Fruit fly (Drosophila melanogaster) whole organism, embryonic: ENCODE measurements around the gene CG7912.

ENCODE experiments used
- Awh ChIP-seq: fragments of 200-800 bp; sonication (Bioruptor generic); IDR thresholded peaks from 2 replicates; pipeline ENCODE4, ENCODE4 v1.3.6; 2022; ENCODE audit warnings: missing biosample characterization, missing genetic modification characterization
- Blimp-1 ChIP-seq: fragments of 200-800 bp; sonication (Bioruptor generic); optimal IDR thresholded peaks from 3 replicates; lab custom pipeline; 2018; ENCODE audit warnings: missing biosample characterization, missing genetic modification characterization, mild to moderate bottlenecking, moderate library complexity, missing genetic modification reagents
- CG10267 ChIP-seq: fragments of 200-800 bp; sonication (Bioruptor generic); optimal IDR thresholded peaks from 2 replicates; lab custom pipeline; 2018; ENCODE audit warnings: missing biosample characterization, mild to moderate bottlenecking, missing genetic modification characterization, moderate library complexity
- CG10366 ChIP-seq: fragments of 200-800 bp; sonication (Bioruptor generic); IDR thresholded peaks from 2 replicates; pipeline ENCODE4 v1.3.6; 2022; ENCODE audit warnings: missing biosample characterization, missing genetic modification characterization
- CG11398 ChIP-seq: fragments of 200-800 bp; sonication (Bioruptor generic); optimal IDR thresholded peaks from 2 replicates; lab custom pipeline; 2016; ENCODE audit warnings: missing biosample characterization, missing genetic modification characterization
- CG11560 ChIP-seq: fragments of 200-800 bp; sonication (Bioruptor generic); IDR thresholded peaks from 3 replicates; pipeline ENCODE4 v1.3.6; 2022; ENCODE audit warnings: missing biosample characterization, missing genetic modification characterization
- CG1233 ChIP-seq: fragments of 200-800 bp; sonication (Bioruptor generic); optimal IDR thresholded peaks from 4 replicates; lab custom pipeline; 2018; ENCODE audit warnings: missing biosample characterization, mild to moderate bottlenecking, missing genetic modification characterization
- CG12744 ChIP-seq: fragments of 200-800 bp; sonication (Bioruptor generic); optimal IDR thresholded peaks from 2 replicates; lab custom pipeline; 2016; ENCODE audit warnings: missing biosample characterization, missing genetic modification characterization
- CG13123 ChIP-seq: fragments of 200-800 bp; sonication (Bioruptor generic); optimal IDR thresholded peaks from 2 replicates; lab custom pipeline; 2016; ENCODE audit warnings: missing biosample characterization, missing genetic modification characterization
- CG18476 ChIP-seq: fragments of 200-800 bp; sonication (Bioruptor generic); optimal IDR thresholded peaks from 2 replicates; lab custom pipeline; 2016; ENCODE audit warnings: missing biosample characterization, mild to moderate bottlenecking, missing genetic modification characterization
- CG3163 ChIP-seq: fragments of 200-800 bp; sonication (Bioruptor generic); optimal IDR thresholded peaks from 3 replicates; lab custom pipeline; 2016; ENCODE audit warnings: missing biosample characterization, missing genetic modification characterization
- CG3726 ChIP-seq: fragments of 200-800 bp; sonication (Bioruptor generic); IDR thresholded peaks from 3 replicates; pipeline ENCODE4, ENCODE4 v1.3.6; 2022; ENCODE audit warnings: missing biosample characterization, missing genetic modification characterization
- CG4820 ChIP-seq: fragments of 200-800 bp; sonication (Bioruptor generic); optimal IDR thresholded peaks from 3 replicates; lab custom pipeline; 2016; ENCODE audit warnings: missing biosample characterization, missing genetic modification characterization
- CG5180 ChIP-seq: fragments of 200-800 bp; sonication (Bioruptor generic); optimal IDR thresholded peaks from 3 replicates; lab custom pipeline; 2017; ENCODE audit warnings: missing biosample characterization, missing genetic modification characterization, mild to moderate bottlenecking, moderate library complexity, missing genetic modification reagents
- CG7556 ChIP-seq: fragments of 200-800 bp; sonication (Bioruptor generic); optimal IDR thresholded peaks from 2 replicates; lab custom pipeline; 2017; ENCODE audit warnings: missing biosample characterization, mild to moderate bottlenecking, missing genetic modification characterization
- CG7786 ChIP-seq: fragments of 200-800 bp; sonication (Bioruptor generic); optimal IDR thresholded peaks from 2 replicates; lab custom pipeline; 2016; ENCODE audit warnings: missing biosample characterization, missing genetic modification characterization
- Chrac-16 ChIP-seq: fragments of 200-800 bp; sonication (Bioruptor generic); optimal IDR thresholded peaks from 3 replicates; lab custom pipeline; 2016; ENCODE audit warnings: missing biosample characterization, missing genetic modification characterization
- Elba2 ChIP-seq: fragments of 200-800 bp; sonication (Bioruptor generic); optimal IDR thresholded peaks from 3 replicates; lab custom pipeline; 2016; ENCODE audit warnings: missing biosample characterization, missing genetic modification characterization
- HLH3B ChIP-seq: fragments of 200-800 bp; sonication (Bioruptor generic); IDR thresholded peaks from 2 replicates; pipeline ENCODE4 v1.3.6; 2022; ENCODE audit warnings: missing biosample characterization, missing genetic modification characterization
- Hr39 ChIP-seq: fragments of >200 bp; optimal IDR thresholded peaks from 2 replicates; lab custom pipeline; 2017
- Kr ChIP-seq: fragments of 200-800 bp; sonication (Bioruptor generic); optimal IDR thresholded peaks from 2 replicates; lab custom pipeline; 2017; ENCODE audit warnings: missing biosample characterization, mild to moderate bottlenecking, missing genetic modification characterization
- Lim3 ChIP-seq: fragments of 200-800 bp; sonication (Bioruptor generic); IDR thresholded peaks from 2 replicates; pipeline ENCODE4 v1.3.6; 2022; ENCODE audit warnings: missing biosample characterization, missing genetic modification characterization
- MTF-1 ChIP-seq: fragments of 200-800 bp; sonication (Bioruptor generic); optimal IDR thresholded peaks from 2 replicates; lab custom pipeline; 2018; ENCODE audit warnings: missing biosample characterization, mild to moderate bottlenecking, missing genetic modification characterization, borderline replicate concordance
- Mes4 ChIP-seq: fragments of 200-800 bp; sonication (Bioruptor generic); optimal IDR thresholded peaks from 2 replicates; lab custom pipeline; 2016; ENCODE audit warnings: missing biosample characterization, missing genetic modification characterization
- NC2α ChIP-seq: fragments of 200-800 bp; sonication (Bioruptor generic); optimal IDR thresholded peaks from 2 replicates; lab custom pipeline; 2016; ENCODE audit warnings: missing biosample characterization, missing genetic modification characterization
- NC2β ChIP-seq: fragments of 200-800 bp; sonication (Bioruptor generic); optimal IDR thresholded peaks from 2 replicates; lab custom pipeline; 2016; ENCODE audit warnings: missing biosample characterization, missing genetic modification characterization
- Neu2 ChIP-seq: fragments of 200-800 bp; sonication (Bioruptor generic); optimal IDR thresholded peaks from 3 replicates; lab custom pipeline; 2016; ENCODE audit warnings: missing biosample characterization, missing genetic modification characterization, borderline replicate concordance
- Nf-YA ChIP-seq: fragments of 200-800 bp; sonication (Bioruptor generic); IDR thresholded peaks from 2 replicates; pipeline ENCODE4 v1.3.6; 2022; ENCODE audit warnings: missing biosample characterization, missing genetic modification characterization
- Poxn ChIP-seq: fragments of 200-800 bp; sonication (Bioruptor generic); IDR thresholded peaks from 2 replicates; pipeline ENCODE4 v1.3.6; 2022; ENCODE audit warnings: missing biosample characterization, missing genetic modification characterization
- Tbp ChIP-seq: fragments of >200 bp; optimal IDR thresholded peaks from 2 replicates; lab custom pipeline; 2018; ENCODE audit warnings: missing biosample characterization, missing genetic modification characterization
- cad ChIP-seq: fragments of >200 bp; optimal IDR thresholded peaks from 2 replicates; lab custom pipeline; 2017; ENCODE audit warnings: missing biosample characterization, missing genetic modification characterization
- caup ChIP-seq: fragments of 200-800 bp; sonication (Bioruptor generic); optimal IDR thresholded peaks from 3 replicates; lab custom pipeline; 2017; ENCODE audit warnings: missing biosample characterization, mild to moderate bottlenecking, missing genetic modification characterization, moderate library complexity; ENCODE audit not compliant: severe bottlenecking
- chif ChIP-seq, 2 experiments: fragments of 200-800 bp; sonication (Bioruptor generic); optimal IDR thresholded peaks; 3 replicates each; lab custom pipeline; 2016; ENCODE audit warnings: missing biosample characterization in 2 of 2, missing genetic modification characterization in 2 of 2
- corto ChIP-seq: fragments of 200-800 bp; sonication (Bioruptor generic); optimal IDR thresholded peaks from 2 replicates; lab custom pipeline; 2016; ENCODE audit warnings: missing biosample characterization, mild to moderate bottlenecking, missing genetic modification characterization, moderate library complexity
- ewg ChIP-seq: fragments of 200-800 bp; sonication (Bioruptor generic); optimal IDR thresholded peaks from 3 replicates; lab custom pipeline; 2017; ENCODE audit warnings: mild to moderate bottlenecking, missing biosample characterization, missing genetic modification reagents, missing genetic modification characterization
- gcm2 ChIP-seq: fragments of 200-800 bp; sonication (Bioruptor generic); optimal IDR thresholded peaks from 2 replicates; lab custom pipeline; 2016; ENCODE audit warnings: missing biosample characterization, missing genetic modification characterization
- hkb ChIP-seq, 2 experiments: fragments of 200-800 bp in 1 of 2; fragments of >200 bp in 1 of 2; sonication (Bioruptor generic) in 1 of 2; IDR thresholded peaks in 1 of 2; optimal IDR thresholded peaks in 1 of 2; 2 replicates each; pipeline versions ENCODE4 v1.3.6 to Lab custom; 2017 to 2022; ENCODE audit warnings: missing biosample characterization in 1 of 2, missing genetic modification characterization in 1 of 2
- lola ChIP-seq, 3 experiments: fragments of >200 bp in 2 of 3; fragments of 200-800 bp in 1 of 3; sonication (Bioruptor generic) in 1 of 3; optimal IDR thresholded peaks; 2 replicates each; lab custom pipeline; 2017 to 2019; ENCODE audit warnings: missing biosample characterization in 3 of 3, missing genetic modification characterization in 3 of 3, mild to moderate bottlenecking in 1 of 3, moderate library complexity in 1 of 3
- mld ChIP-seq: fragments of 200-800 bp; sonication (Bioruptor generic); IDR thresholded peaks from 3 replicates; pipeline ENCODE4 v1.3.6; 2022; ENCODE audit warnings: missing biosample characterization, missing genetic modification characterization; ENCODE audit not compliant: partially characterized antibody
- nerfin-1 ChIP-seq: fragments of 200-800 bp; sonication (Bioruptor generic); optimal IDR thresholded peaks from 3 replicates; lab custom pipeline; 2019; ENCODE audit warnings: missing biosample characterization, mild to moderate bottlenecking, missing genetic modification characterization, moderate library complexity
- nerfin-2 ChIP-seq: fragments of 200-800 bp; sonication (Bioruptor generic); IDR thresholded peaks from 2 replicates; pipeline ENCODE4 v1.3.6; 2022; ENCODE audit warnings: missing biosample characterization, missing genetic modification characterization; ENCODE audit not compliant: partially characterized antibody
- onecut ChIP-seq: fragments of 200-800 bp; sonication (Bioruptor generic); IDR thresholded peaks from 2 replicates; pipeline ENCODE4 v1.3.6; 2022; ENCODE audit warnings: missing biosample characterization, missing genetic modification characterization
- phol ChIP-seq: fragments of 200-800 bp; sonication (Bioruptor generic); optimal IDR thresholded peaks from 3 replicates; lab custom pipeline; 2018; ENCODE audit warnings: missing biosample characterization, mild to moderate bottlenecking, missing genetic modification characterization, moderate library complexity
- ranshi ChIP-seq: fragments of 200-800 bp; sonication (Bioruptor generic); IDR thresholded peaks from 2 replicates; pipeline ENCODE4 v1.3.6; 2022; ENCODE audit warnings: missing biosample characterization, missing genetic modification characterization
- sob ChIP-seq: fragments of 200-800 bp; sonication (Bioruptor generic); IDR thresholded peaks from 2 replicates; pipeline ENCODE4 v1.3.6; 2022; ENCODE audit warnings: missing biosample characterization, missing genetic modification characterization
- tup ChIP-seq: fragments of 200-800 bp; sonication (Bioruptor generic); optimal IDR thresholded peaks from 2 replicates; lab custom pipeline; 2016; ENCODE audit warnings: missing biosample characterization, mild to moderate bottlenecking, missing genetic modification characterization, moderate library complexity
- tx ChIP-seq: fragments of 200-800 bp; sonication (Bioruptor generic); optimal IDR thresholded peaks from 2 replicates; lab custom pipeline; 2016; ENCODE audit warnings: missing biosample characterization, missing genetic modification characterization
- zfh1 ChIP-seq: fragments of 200-800 bp; sonication (Bioruptor generic); IDR thresholded peaks from 3 replicates; pipeline ENCODE4 v1.3.6; 2022; ENCODE audit warnings: missing biosample characterization, missing genetic modification characterization

CG7912 gene

DNA sequence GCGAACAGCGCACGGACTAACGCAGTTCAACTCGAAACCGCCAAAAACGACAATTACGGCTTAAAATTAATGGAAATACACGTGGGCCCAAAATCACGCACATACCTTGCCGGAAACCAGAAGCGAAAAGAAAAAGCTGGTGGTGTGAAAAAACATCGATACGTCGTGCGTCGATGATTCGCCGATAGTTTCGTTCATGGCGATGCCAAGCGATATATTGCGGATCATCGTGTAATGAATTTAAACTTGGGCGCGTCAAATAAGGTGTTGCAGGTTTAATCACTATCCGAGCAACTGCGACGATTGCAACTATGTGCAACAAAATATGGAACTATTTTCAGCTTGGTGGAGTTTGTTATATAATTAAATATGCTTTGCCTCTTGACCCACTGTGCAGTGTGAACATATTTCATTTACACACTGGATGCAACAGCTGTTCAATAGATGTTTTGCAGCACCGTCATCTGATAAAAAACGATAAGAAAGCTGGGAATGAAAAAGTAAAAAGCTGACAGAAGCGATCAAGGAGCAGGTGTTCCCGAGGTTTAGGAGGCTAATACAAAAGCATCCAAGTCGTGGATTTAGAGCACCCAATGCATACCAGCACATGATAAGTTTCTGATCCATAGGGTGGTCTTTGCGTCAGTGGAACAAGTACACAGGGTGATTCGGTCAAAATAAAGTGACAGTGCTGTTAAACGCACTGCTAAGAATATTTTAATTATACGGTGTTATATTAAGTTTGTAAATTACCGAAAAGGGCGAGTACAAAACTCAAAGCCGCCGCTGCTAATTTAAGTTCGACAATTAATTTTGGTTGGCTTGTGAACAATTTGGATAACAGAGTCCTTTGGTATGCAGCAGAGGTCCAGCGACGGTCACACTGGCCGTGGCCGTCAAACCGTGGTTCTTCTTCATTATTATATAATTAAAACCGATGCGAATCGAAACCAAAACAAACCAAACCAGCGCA lies 37.3 kb upstream of the CG7912 start, which contains the start of the genes RpL32 and CG7943 (continued):
- TF ChIP-seq MTF-1 (GFP tag; lab: Kevin White, UChicago) = peak; percentile 92
- no peak for TF ChIP-seq Tbp (GFP tag; lab: Kevin White, UChicago)
- TF ChIP-seq caup = peak; percentile 97
- TF ChIP-seq nerfin-1 (tag; lab: Kevin White, UChicago) = peak; percentile 87
- peak; percentile 62 for TF ChIP-seq hkb (optimal IDR thresholded peaks at IDR 0.05; lab: Kevin White, UChicago)
- TF ChIP-seq hkb (GFP tag; IDR thresholded peaks at IDR 0.05; lab: Robert Waterston, UW) = peak; percentile 96
- TF ChIP-seq cad (GFP tag; lab: Kevin White, UChicago) = peak; percentile 84
- peak; percentile 92 for TF ChIP-seq CG4820
- TF ChIP-seq Elba2 (GFP tag; lab: Kevin White, UChicago) = peak; percentile 34
- TF ChIP-seq Mes4 = peak; percentile 96
- no peak for TF ChIP-seq Hr39 (lab: Kevin White, UChicago)
- TF ChIP-seq CG7556 = peak; percentile 83
- peak; percentile 91 for TF ChIP-seq CG3726 (GFP tag; lab: Robert Waterston, UW)
- no peak for TF ChIP-seq corto
- peak; percentile 86 for TF ChIP-seq CG1233 (GFP tag; lab: Kevin White, UChicago)
- peak; percentile 97 for TF ChIP-seq ranshi
- peak; percentile 83 for TF ChIP-seq tx (GFP tag; lab: Kevin White, UChicago)
- peak; percentile 83 for TF ChIP-seq Lim3 (GFP tag; lab: Robert Waterston, UW)
- peak; percentile 90 for TF ChIP-seq onecut (GFP tag; lab: Robert Waterston, UW)
- peak; percentile 97 for TF ChIP-seq sob (GFP tag; lab: Robert Waterston, UW)
- TF ChIP-seq lola (GFP tag; optimal IDR thresholded peaks at IDR 0.05; lab: Kevin White, UChicago) = peak in 1 of 3 experiments; percentile 70
- peak; percentile 85 for TF ChIP-seq Poxn
- TF ChIP-seq zfh1 = peak; percentile 96
- peak; percentile 88 for TF ChIP-seq Blimp-1 (GFP tag; lab: Kevin White, UChicago)
- TF ChIP-seq NC2β = peak; percentile 98
- peak; percentile 86 for TF ChIP-seq Neu2 (GFP tag; lab: Kevin White, UChicago)
- peak; percentile 77 for TF ChIP-seq CG12744 (GFP tag; lab: Kevin White, UChicago)
- TF ChIP-seq Nf-YA (GFP tag; lab: Robert Waterston, UW) = peak; percentile 86
- TF ChIP-seq chif (GFP tag; optimal IDR thresholded peaks at IDR 0.05; lab: Kevin White, UChicago) = peak; percentile 80 to 97
- TF ChIP-seq mld = peak; percentile 100
- TF ChIP-seq ewg (GFP tag; lab: Kevin White, UChicago) = peak; percentile 80
- TF ChIP-seq CG13123 (GFP tag; lab: Kevin White, UChicago) = peak; percentile 83
- peak; percentile 72 for TF ChIP-seq CG5180 (GFP tag; lab: Kevin White, UChicago)
- peak; percentile 93 for TF ChIP-seq CG10366 (GFP tag; lab: Robert Waterston, UW)
- peak; percentile 90 for TF ChIP-seq CG7786
- TF ChIP-seq CG11398 (GFP tag; lab: Kevin White, UChicago) = peak; percentile 86
- TF ChIP-seq CG18476 (GFP tag; lab: Kevin White, UChicago) = peak; percentile 94
- TF ChIP-seq NC2α (GFP tag; lab: Kevin White, UChicago) = peak; percentile 74
- peak; percentile 96 for TF ChIP-seq phol (tag; lab: Kevin White, UChicago)
- TF ChIP-seq CG10267 (tag; lab: Kevin White, UChicago) = peak; percentile 93
- peak; percentile 84 for TF ChIP-seq CG11560 (tag; lab: Robert Waterston, UW)
- TF ChIP-seq CG3163 = peak; percentile 78
- TF ChIP-seq Awh (GFP tag; lab: Robert Waterston, UW) = peak; percentile 86
- peak; percentile 93 for TF ChIP-seq HLH3B (GFP tag; lab: Robert Waterston, UW)
- peak; percentile 95 for TF ChIP-seq tup
- peak; percentile 81 for TF ChIP-seq Chrac-16
- TF ChIP-seq Kr (GFP tag; lab: Kevin White, UChicago) = peak; percentile 20
- peak; percentile 100 for TF ChIP-seq nerfin-2 (GFP tag; lab: Robert Waterston, UW)
- peak; percentile 85 for TF ChIP-seq gcm2
